Fruit fly (Drosophila melanogaster): ENCODE data around the gene Ip259.

dm6 chr2L:10386824-10387223 lies 21.3 kb upstream of the Ip259 start:
- TF ChIP-seq insv (GFP tag; optimal IDR thresholded peaks at IDR 0.05) = no peak
- TF ChIP-seq CG4404 (GFP tag; IDR thresholded peaks at IDR 0.05) = no peak
